Fruit fly (Drosophila melanogaster): ENCODE measurements around the gene Taf4.

Gene Taf4

DNA sequence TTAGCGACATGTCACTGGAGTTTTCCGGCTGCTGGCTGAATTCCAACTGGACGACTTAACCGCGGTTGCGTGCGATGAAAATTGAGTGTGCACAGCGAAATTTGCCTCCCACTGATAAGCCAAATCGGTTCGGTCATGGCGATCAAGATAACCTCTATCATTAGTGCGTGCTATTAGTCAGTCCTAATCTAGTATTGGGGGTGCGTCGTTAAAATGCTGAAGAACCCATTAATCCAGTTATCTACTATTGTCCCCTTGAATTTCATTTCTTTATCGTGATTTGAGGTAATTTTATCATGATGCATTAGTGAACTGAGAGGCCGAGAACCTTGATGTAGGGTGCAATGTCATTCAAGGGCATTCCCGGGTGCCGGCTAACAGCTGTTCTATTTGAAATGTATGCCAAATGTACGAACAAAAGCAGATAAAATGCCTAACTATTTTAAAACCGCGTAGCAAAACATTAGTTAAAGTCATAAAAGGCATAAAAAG lies 15.5 kb downstream of the Taf4 start, which contains the start of gene Pgm1 (continued):
- TF ChIP-seq abd-A (tag; optimal IDR thresholded peaks at IDR 0.05) (no peak), jigr1 (GFP tag; IDR thresholded peaks at IDR 0.05) (peak; percentile 55; the same call in 1 of the 3 replicates), CG11504 (tag; optimal IDR thresholded peaks at IDR 0.05) (peak; percentile 76), ara (GFP tag; IDR thresholded peaks at IDR 0.05) (peak; percentile 76), croc (GFP tag; conservative IDR thresholded peaks at IDR 0.05) (peak; percentile 44), CG15269 (tag; optimal IDR thresholded peaks at IDR 0.05) (no peak), CG6689 (GFP tag; IDR thresholded peaks at IDR 0.05) (peak; percentile 59), YL-1 (GFP tag; optimal IDR thresholded peaks at IDR 0.05) (peak; percentile 61), run (tag; optimal IDR thresholded peaks at IDR 0.05) (peak; percentile 78), her (GFP tag; optimal IDR thresholded peaks at IDR 0.05) (peak; percentile 94), CG14965 (GFP tag; optimal IDR thresholded peaks at IDR 0.05; ENCODE audit: borderline replicate concordance) (peak; percentile 59), CoRest (tag; optimal IDR thresholded peaks at IDR 0.05) (peak; percentile 71), otp (GFP tag; IDR thresholded peaks at IDR 0.05) (peak; percentile 68; the same call in 2 of the 3 replicates), Usf (GFP tag; optimal IDR thresholded peaks at IDR 0.05) (peak; percentile 57), vnd (GFP tag; IDR thresholded peaks at IDR 0.05; ENCODE audit: partially characterized antibody) (no peak), CG6683 (GFP tag; optimal IDR thresholded peaks at IDR 0.05) (peak; percentile 40), Fer3 (tag; optimal IDR thresholded peaks at IDR 0.05) (no peak), bigmax (GFP tag; optimal IDR thresholded peaks at IDR 0.05) (no peak), CG2875 (GFP tag; optimal IDR thresholded peaks at IDR 0.05) (peak; percentile 69), Neu2 (GFP tag; optimal IDR thresholded peaks at IDR 0.05; ENCODE audit: borderline replicate concordance) (peak; percentile 73), CG18599 (GFP tag; optimal IDR thresholded peaks at IDR 0.05) (peak; percentile 90), HLH54F (GFP tag; optimal IDR thresholded peaks at IDR 0.05) (peak; percentile 87), wek (GFP tag; optimal IDR thresholded peaks at IDR 0.05) (peak; percentile 73), kni (GFP tag; optimal IDR thresholded peaks at IDR 0.05) (no peak), btn (GFP tag; optimal IDR thresholded peaks at IDR 0.05) (peak; percentile 70), CG32772 (GFP tag; IDR thresholded peaks at IDR 0.05) (peak; percentile 63), Camta (GFP tag; optimal IDR thresholded peaks at IDR 0.05) (peak; percentile 85), CG8089 (GFP tag; optimal IDR thresholded peaks at IDR 0.05) (peak; percentile 80), CG10543 (GFP tag; optimal IDR thresholded peaks at IDR 0.05) (peak; percentile 79), lmd (GFP tag; IDR thresholded peaks at IDR 0.05) (peak; percentile 85; the same call in 1 of the 2 replicates), CG2199 (GFP tag; IDR thresholded peaks at IDR 0.05) (no peak), Atf3 (GFP tag; optimal IDR thresholded peaks at IDR 0.05) (peak; percentile 74), toy (GFP tag; IDR thresholded peaks at IDR 0.05) (0 out of 2 replicates have a peak, but pooled peaks have one; percentile 36), H2.0 (GFP tag; IDR thresholded peaks at IDR 0.05) (peak; percentile 68), Sry-δ (GFP tag; optimal IDR thresholded peaks at IDR 0.05) (peak; percentile 57), tio (GFP tag; optimal IDR thresholded peaks at IDR 0.05) (peak; percentile 53), nmo (GFP tag; optimal IDR thresholded peaks at IDR 0.05) (peak; percentile 82), Ptx1 (GFP tag; IDR thresholded peaks at IDR 0.05) (peak; percentile 82), CG2120 (GFP tag; optimal IDR thresholded peaks at IDR 0.05) (peak; percentile 93), bbx (GFP tag; IDR thresholded peaks at IDR 0.05; ENCODE audit: partially characterized antibody) (peak; percentile 9; the same call in 1 of the 2 replicates), Mes4 (GFP tag; optimal IDR thresholded peaks at IDR 0.05) (peak; percentile 85), HLH3B (GFP tag; IDR thresholded peaks at IDR 0.05) (peak; percentile 60), Dip3 (GFP tag; optimal IDR thresholded peaks at IDR 0.05) (peak; percentile 84), bcd (GFP tag; optimal IDR thresholded peaks at IDR 0.05) (no peak), chm (GFP tag; IDR thresholded peaks at IDR 0.05) (0 out of 2 replicates have a peak, but pooled peaks have one; percentile 45)

Data from whole organism, embryonic.